Worm (Caenorhabditis elegans): Measurements from ENCODE around the gene F58G6.7.

Gene F58G6.7

DNA sequence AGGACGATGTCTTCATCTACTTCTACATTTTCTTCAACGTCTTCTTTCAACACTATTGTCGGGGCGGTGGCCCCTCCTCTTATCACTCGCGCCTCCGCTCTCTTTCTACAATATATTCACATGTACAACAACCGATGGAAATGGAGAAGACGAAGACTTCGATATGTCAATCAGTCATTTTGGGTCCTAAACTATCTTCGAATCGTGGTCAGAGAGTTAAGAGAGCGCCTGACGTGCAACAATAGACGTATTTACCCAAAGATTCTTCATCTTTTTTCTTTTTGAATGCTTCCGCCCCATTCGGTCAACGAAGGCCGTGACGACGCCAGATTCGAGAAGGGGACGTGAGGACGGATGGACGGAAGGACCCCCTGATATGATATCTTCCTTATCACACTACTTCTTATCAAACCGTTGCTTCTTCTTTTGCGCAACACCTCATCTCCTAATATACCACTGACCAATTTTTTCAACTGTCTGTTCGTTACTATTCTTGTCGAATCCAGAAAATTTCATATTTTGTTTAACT lies 21.1 kb upstream of the F58G6.7 start:
- TF ChIP-seq lin-15B (tag; optimal IDR thresholded peaks at IDR 0.05) (no peak), nhr-23 (tag; optimal IDR thresholded peaks at IDR 0.05) (peak; percentile 51), jun-1 (tag; optimal IDR thresholded peaks at IDR 0.05) (no peak), nhr-11 (tag; optimal IDR thresholded peaks at IDR 0.05) (no peak), aly-2 (tag; optimal IDR thresholded peaks at IDR 0.05) (no peak), snpc-4 (tag; optimal IDR thresholded peaks at IDR 0.05) (no peak), elt-3 (tag; optimal IDR thresholded peaks at IDR 0.05) (peak in 2 of 3 experiments; percentile 51 to 63), nhr-12 (tag; optimal IDR thresholded peaks at IDR 0.05) (no peak), mdl-1 (tag; optimal IDR thresholded peaks at IDR 0.05) (no peak)

DNA sequence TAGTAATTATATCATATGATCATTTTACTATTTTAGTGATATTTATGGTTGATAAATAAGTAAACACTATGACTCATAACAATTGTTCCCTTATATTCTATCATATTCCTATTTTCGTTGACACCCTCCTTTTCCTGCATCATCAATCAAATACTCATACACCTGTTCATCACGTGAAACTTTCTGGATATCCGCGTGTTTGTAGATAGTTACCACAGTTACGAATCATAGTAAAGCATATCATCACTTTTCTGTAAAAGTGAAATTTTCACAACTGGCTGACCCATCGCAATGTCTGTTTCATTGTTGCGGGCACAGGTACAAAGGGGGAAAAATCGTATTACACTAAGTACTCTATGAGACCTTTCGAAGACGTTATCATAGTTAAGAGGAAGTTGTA lies 20.2 kb upstream of the F58G6.7 start:
- TF ChIP-seq elt-3 (tag; optimal IDR thresholded peaks at IDR 0.05) (peak in 1 of 3 experiments; percentile 2), nhr-67 (tag; optimal IDR thresholded peaks at IDR 0.05) (no peak)

DNA sequence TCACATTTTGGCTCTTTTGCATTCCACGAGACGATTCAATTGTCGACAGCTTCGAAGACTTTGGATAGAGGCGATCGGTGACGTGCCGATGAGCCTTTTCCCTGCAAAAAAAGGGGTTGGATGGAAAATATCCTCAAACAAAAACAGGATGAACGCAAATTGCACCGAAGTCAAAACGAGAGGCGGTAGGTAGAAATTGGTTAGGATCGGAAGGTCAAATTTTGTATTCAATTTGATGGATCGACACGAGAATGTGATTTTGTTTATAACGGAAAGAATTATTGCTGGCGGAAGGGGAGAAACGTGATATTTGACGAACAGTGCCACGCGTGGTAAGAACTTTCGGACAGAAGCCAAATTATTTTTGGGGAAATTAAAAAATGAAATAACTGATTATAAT lies 19.3 kb upstream of the F58G6.7 start, which contains the start of gene mca-1:
mca-1 (minus strand) TSS at position 101 of the 400 bp plus-strand sequence.
- no peak for TF ChIP-seq nhr-77 (tag; optimal IDR thresholded peaks at IDR 0.05)
- TF ChIP-seq fkh-2 (tag; optimal IDR thresholded peaks at IDR 0.05): no peak
- TF ChIP-seq skn-1 (tag; optimal IDR thresholded peaks at IDR 0.05): no peak
- TF ChIP-seq unc-62 (GFP tag; optimal IDR thresholded peaks at IDR 0.05): no peak
- no peak for TF ChIP-seq nhr-23 (tag; optimal IDR thresholded peaks at IDR 0.05)
- TF ChIP-seq nhr-11 (tag; optimal IDR thresholded peaks at IDR 0.05): no peak
- TF ChIP-seq eor-1 (tag; optimal IDR thresholded peaks at IDR 0.05): no peak
- no peak for TF ChIP-seq egl-27 (tag; optimal IDR thresholded peaks at IDR 0.05)
- no peak for TF ChIP-seq ztf-11 (tag; optimal IDR thresholded peaks at IDR 0.05)
- TF ChIP-seq nhr-67 (tag; optimal IDR thresholded peaks at IDR 0.05): no peak
- no peak for TF ChIP-seq nhr-28 (tag; optimal IDR thresholded peaks at IDR 0.05)
- TF ChIP-seq elt-2 (tag; optimal IDR thresholded peaks at IDR 0.05): no peak
- no peak for TF ChIP-seq fos-1 (tag; optimal IDR thresholded peaks at IDR 0.05)
- no peak for TF ChIP-seq tbx-2 (tag; optimal IDR thresholded peaks at IDR 0.05)
- TF ChIP-seq ceh-28 (tag; optimal IDR thresholded peaks at IDR 0.05): no peak
- no peak for TF ChIP-seq ama-1 (optimal IDR thresholded peaks at IDR 0.05)
- no peak for TF ChIP-seq ceh-16 (tag; optimal IDR thresholded peaks at IDR 0.05)
- TF ChIP-seq unc-39 (tag; optimal IDR thresholded peaks at IDR 0.05): no peak
- no peak for TF ChIP-seq zag-1 (tag; optimal IDR thresholded peaks at IDR 0.05)

DNA sequence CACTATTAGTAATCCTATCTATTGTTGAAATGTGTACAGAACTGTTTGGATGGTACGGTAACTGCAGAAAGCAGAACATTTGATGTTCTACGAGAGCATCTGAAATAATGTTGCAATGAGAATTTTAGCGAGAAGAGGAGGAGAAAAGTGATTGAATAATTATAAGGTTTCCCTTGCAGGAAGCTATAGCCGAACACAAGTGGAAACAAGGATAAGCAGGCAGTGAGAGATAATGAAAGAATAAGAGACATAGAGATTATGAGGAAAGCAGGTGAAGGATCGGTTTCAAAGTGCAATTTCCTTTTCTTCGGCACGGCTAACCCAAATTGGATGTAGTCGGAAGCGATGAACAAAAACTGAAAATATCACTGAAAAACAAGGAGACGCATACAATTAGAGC lies 12.2 kb upstream of the F58G6.7 start, which contains the start of gene del-2:
del-2 (minus strand) TSS at position 101 of the 400 bp plus-strand sequence.
- no peak for TF ChIP-seq mdl-1 (tag; optimal IDR thresholded peaks at IDR 0.05)
- TF ChIP-seq nhr-23 (tag; optimal IDR thresholded peaks at IDR 0.05): no peak
- no peak for TF ChIP-seq elt-3 (tag; optimal IDR thresholded peaks at IDR 0.05)
- TF ChIP-seq lin-39 (tag; optimal IDR thresholded peaks at IDR 0.05): no peak
- no peak for TF ChIP-seq skn-1 (tag; optimal IDR thresholded peaks at IDR 0.05)
- TF ChIP-seq fkh-10 (GFP tag; optimal IDR thresholded peaks at IDR 0.05): no peak
- no peak for TF ChIP-seq nhr-12 (tag; optimal IDR thresholded peaks at IDR 0.05)
- no peak for TF ChIP-seq daf-12 (tag; optimal IDR thresholded peaks at IDR 0.05)
- TF ChIP-seq pha-4 (tag; optimal IDR thresholded peaks at IDR 0.05): no peak
- TF ChIP-seq ZK546.5 (tag; optimal IDR thresholded peaks at IDR 0.05): no peak
- no peak for TF ChIP-seq nhr-76 (tag; optimal IDR thresholded peaks at IDR 0.05)
- TF ChIP-seq fos-1 (tag; optimal IDR thresholded peaks at IDR 0.05): no peak
- no peak for TF ChIP-seq elt-2 (tag; optimal IDR thresholded peaks at IDR 0.05)

DNA sequence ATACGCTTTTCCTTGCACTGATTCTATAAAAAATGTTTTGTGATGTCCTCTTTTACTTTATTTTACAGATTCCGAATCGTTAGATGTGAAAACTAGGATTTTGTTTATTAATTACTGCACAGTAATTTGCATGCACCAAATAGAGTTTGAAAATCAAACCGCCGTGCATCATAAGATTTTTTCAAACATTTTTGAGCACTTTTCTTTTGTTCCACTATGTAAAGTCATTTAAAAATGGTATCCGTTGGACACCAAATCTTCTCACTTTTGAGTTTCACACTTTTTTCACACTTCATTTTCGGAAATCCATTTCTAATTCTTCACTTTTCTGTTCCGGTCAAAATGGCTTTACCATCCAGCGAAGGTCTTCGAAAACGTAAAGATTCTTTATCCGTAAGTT lies 10.9 kb upstream of the F58G6.7 start, which contains the start of gene degl-2:
degl-2 (plus strand) TSS at position 301 of the 400 bp plus-strand sequence.
- TF ChIP-seq ceh-16 (tag; optimal IDR thresholded peaks at IDR 0.05): no peak
- no peak for TF ChIP-seq daf-12 (tag; optimal IDR thresholded peaks at IDR 0.05)
- TF ChIP-seq nhr-11 (tag; optimal IDR thresholded peaks at IDR 0.05): no peak
- no peak for TF ChIP-seq lin-39 (tag; optimal IDR thresholded peaks at IDR 0.05)
- TF ChIP-seq ceh-82 (tag; optimal IDR thresholded peaks at IDR 0.05): no peak
- no peak for TF ChIP-seq nhr-12 (tag; optimal IDR thresholded peaks at IDR 0.05)
- TF ChIP-seq R02D3.7 (tag; optimal IDR thresholded peaks at IDR 0.05): no peak
- no peak for TF ChIP-seq nhr-76 (tag; optimal IDR thresholded peaks at IDR 0.05)

Measured in whole organism, L3 larva.